Worm (Caenorhabditis elegans) whole organism, young adult: ENCODE data around the gene hum-4.

ENCODE experiments used
- C17E4.6 ChIP-seq: fragments of 200-800 bp; sonication (Bioruptor generic); IDR thresholded peaks from 2 replicates; pipeline ENCODE4 v1.3.6; 2022; ENCODE audit warnings: missing genetic modification reagents, missing genetic modification characterization, missing compliant biosample characterization
- F49E8.2 ChIP-seq: sonication (generic microtip); optimal IDR thresholded peaks from 3 replicates; lab custom pipeline; 2017; ENCODE audit warnings: missing genetic modification characterization, mild to moderate bottlenecking, missing compliant biosample characterization, antibody characterized with exemption, moderate library complexity; ENCODE audit not compliant: insufficient read depth
- efl-1 ChIP-seq: fragments of 150-350 bp; optimal IDR thresholded peaks from 2 replicates; lab custom pipeline; 2014; ENCODE audit warnings: missing biosample characterization, missing genetic modification reagents, missing genetic modification characterization
- lsl-1 ChIP-seq: fragments of 200-800 bp; sonication (Bioruptor generic); optimal IDR thresholded peaks from 2 replicates; lab custom pipeline; 2018; ENCODE audit warnings: mild to moderate bottlenecking, missing genetic modification characterization, moderate library complexity, missing compliant biosample characterization
- madf-6 ChIP-seq: fragments of 200-800 bp; sonication (Bioruptor generic); IDR thresholded peaks from 2 replicates; pipeline ENCODE4 v1.3.6; 2022; ENCODE audit warnings: missing genetic modification reagents, missing genetic modification characterization, missing compliant biosample characterization
- mcd-1 ChIP-seq: fragments of 200-800 bp; sonication (Bioruptor generic); IDR thresholded peaks from 2 replicates; pipeline ENCODE4 v1.3.6; 2022; ENCODE audit warnings: missing genetic modification reagents, missing genetic modification characterization, missing compliant biosample characterization
- nfya-1 ChIP-seq: sonication (generic microtip); optimal IDR thresholded peaks from 2 replicates; lab custom pipeline; 2017; ENCODE audit warnings: antibody characterized with exemption, missing compliant biosample characterization, missing genetic modification characterization, borderline replicate concordance; ENCODE audit not compliant: insufficient read depth
- nhr-179 ChIP-seq: sonication (generic microtip); optimal IDR thresholded peaks from 2 replicates; lab custom pipeline; 2016; ENCODE audit warnings: mild to moderate bottlenecking, missing genetic modification characterization, missing compliant biosample characterization
- rcor-1 ChIP-seq: fragments of 200-800 bp; sonication (Bioruptor generic); IDR thresholded peaks from 2 replicates; pipeline ENCODE4 v1.3.6; 2022; ENCODE audit warnings: missing genetic modification reagents, missing genetic modification characterization, missing compliant biosample characterization
- sea-2 ChIP-seq: fragments of 200-800 bp; sonication (Bioruptor generic); IDR thresholded peaks from 2 replicates; pipeline ENCODE4 v1.3.6; 2022; ENCODE audit warnings: missing genetic modification characterization, missing compliant biosample characterization
- unc-62 ChIP-seq: fragments of 150-350 bp; optimal IDR thresholded peaks from 2 replicates; lab custom pipeline; 2014; ENCODE audit warnings: missing biosample characterization, missing genetic modification reagents, missing genetic modification characterization

ce11 chrX:11405908-11406307, 27.5 kb downstream of the hum-4 start, which contains the start of gene slo-2:
- TF ChIP-seq unc-62 (GFP tag; lab: Kevin White, UChicago): no peak
- no peak for TF ChIP-seq madf-6 (GFP tag; lab: Robert Waterston, UW)
- TF ChIP-seq mcd-1 (GFP tag; lab: Robert Waterston, UW): no peak
- TF ChIP-seq C17E4.6 (GFP tag; lab: Robert Waterston, UW): no peak
- no peak for TF ChIP-seq nfya-1 (tag; lab: Kevin White, UChicago)
- no peak for TF ChIP-seq lsl-1 (GFP tag; lab: Kevin White, UChicago)
- TF ChIP-seq nhr-179: no peak
- no peak for TF ChIP-seq sea-2 (GFP tag; lab: Robert Waterston, UW)
- no peak for TF ChIP-seq F49E8.2
- no peak for TF ChIP-seq efl-1
- no peak for TF ChIP-seq rcor-1 (GFP tag; lab: Robert Waterston, UW)
